Fruit fly (Drosophila melanogaster) whole organism, pupa: ENCODE measurements around the gene CalpC.

Source experiments
- CG12605 ChIP-seq: fragments of 200-800 bp; sonication (Bioruptor generic); IDR thresholded peaks from 2 replicates; pipeline ENCODE4 v1.3.6; 2022; ENCODE audit warnings: missing biosample characterization, missing genetic modification characterization
- CG13204 ChIP-seq: fragments of 200-800 bp; sonication (Bioruptor generic); optimal IDR thresholded peaks from 2 replicates; lab custom pipeline; 2018; ENCODE audit warnings: missing biosample characterization, mild to moderate bottlenecking, missing genetic modification characterization, moderate library complexity
- CG15710 ChIP-seq: fragments of 200-800 bp; sonication (Bioruptor generic); optimal IDR thresholded peaks from 2 replicates; lab custom pipeline; 2018; ENCODE audit warnings: missing biosample characterization, mild to moderate bottlenecking, missing genetic modification characterization, moderate library complexity
- CG32121 ChIP-seq: fragments of 200-800 bp; sonication (Bioruptor generic); IDR thresholded peaks from 2 replicates; pipeline ENCODE4 v1.3.6; 2022; ENCODE audit warnings: missing biosample characterization, missing genetic modification characterization
- CG34367 ChIP-seq: fragments of 200-800 bp; sonication (Bioruptor generic); optimal IDR thresholded peaks from 2 replicates; lab custom pipeline; 2018; ENCODE audit warnings: missing biosample characterization, mild to moderate bottlenecking, missing genetic modification characterization
- CG8159 ChIP-seq: fragments of 200-800 bp; sonication (Bioruptor generic); optimal IDR thresholded peaks from 3 replicates; lab custom pipeline; 2018; ENCODE audit warnings: missing biosample characterization, mild to moderate bottlenecking, missing genetic modification characterization, moderate library complexity
- CG9948 ChIP-seq: fragments of 200-800 bp; sonication (Bioruptor generic); optimal IDR thresholded peaks from 2 replicates; lab custom pipeline; 2018; ENCODE audit warnings: missing biosample characterization, mild to moderate bottlenecking, missing genetic modification characterization, moderate library complexity
- D1 ChIP-seq: fragments of 200-800 bp; sonication (Bioruptor generic); optimal IDR thresholded peaks from 2 replicates; lab custom pipeline; 2018; ENCODE audit warnings: missing biosample characterization, mild to moderate bottlenecking, missing genetic modification characterization, moderate library complexity
- EcR ChIP-seq: fragments of 200-800 bp; sonication (Bioruptor generic); optimal IDR thresholded peaks from 3 replicates; lab custom pipeline; 2019; ENCODE audit warnings: missing biosample characterization, missing genetic modification characterization, mild to moderate bottlenecking, moderate library complexity, missing genetic modification reagents
- Pif1A ChIP-seq: fragments of 200-800 bp; sonication (Bioruptor generic); optimal IDR thresholded peaks from 3 replicates; lab custom pipeline; 2016; ENCODE audit warnings: missing biosample characterization, missing genetic modification characterization
- Pif1B ChIP-seq: fragments of 200-800 bp; sonication (Bioruptor generic); optimal IDR thresholded peaks from 3 replicates; lab custom pipeline; 2016; ENCODE audit warnings: missing biosample characterization, missing genetic modification characterization
- Snoo ChIP-seq: fragments of 200-800 bp; sonication (Bioruptor generic); optimal IDR thresholded peaks from 3 replicates; lab custom pipeline; 2017; ENCODE audit warnings: missing biosample characterization, mild to moderate bottlenecking, missing genetic modification characterization, inconsistent platforms
- gl ChIP-seq: fragments of 200-800 bp; sonication (Bioruptor generic); optimal IDR thresholded peaks from 2 replicates; lab custom pipeline; 2018; ENCODE audit warnings: missing biosample characterization, mild to moderate bottlenecking, missing genetic modification characterization
- rn ChIP-seq: fragments of 200-800 bp; sonication (Bioruptor generic); IDR thresholded peaks from 2 replicates; pipeline ENCODE4 v1.3.6; 2022; ENCODE audit warnings: missing biosample characterization, missing genetic modification characterization

- TF ChIP-seq D1 (tag; lab: Kevin White, UChicago), result no peak
- no peak for TF ChIP-seq CG9948 (tag; lab: Kevin White, UChicago)
- no peak for TF ChIP-seq CG34367
- no peak for TF ChIP-seq Pif1A (GFP tag; lab: Kevin White, UChicago)
- TF ChIP-seq CG13204, result no peak
- TF ChIP-seq CG8159 (tag; lab: Kevin White, UChicago), result no peak
- TF ChIP-seq CG32121, result no peak
- no peak for TF ChIP-seq gl (tag; lab: Kevin White, UChicago)
- TF ChIP-seq CG15710 (tag; lab: Kevin White, UChicago), result no peak
- no peak for TF ChIP-seq Pif1B
- no peak for TF ChIP-seq Snoo (tag; lab: Kevin White, UChicago)
- TF ChIP-seq rn (GFP tag; lab: Robert Waterston, UW), result no peak
- TF ChIP-seq EcR (GFP tag; lab: Kevin White, UChicago), result no peak
- no peak for TF ChIP-seq CG12605 (GFP tag; lab: Robert Waterston, UW)
These were observed 48.5 kb downstream of the CalpC start for dm6 chrX:16374059-16374458.
